Worm (Caenorhabditis elegans): ENCODE data around the gene Y39F10C.1.

DNA sequence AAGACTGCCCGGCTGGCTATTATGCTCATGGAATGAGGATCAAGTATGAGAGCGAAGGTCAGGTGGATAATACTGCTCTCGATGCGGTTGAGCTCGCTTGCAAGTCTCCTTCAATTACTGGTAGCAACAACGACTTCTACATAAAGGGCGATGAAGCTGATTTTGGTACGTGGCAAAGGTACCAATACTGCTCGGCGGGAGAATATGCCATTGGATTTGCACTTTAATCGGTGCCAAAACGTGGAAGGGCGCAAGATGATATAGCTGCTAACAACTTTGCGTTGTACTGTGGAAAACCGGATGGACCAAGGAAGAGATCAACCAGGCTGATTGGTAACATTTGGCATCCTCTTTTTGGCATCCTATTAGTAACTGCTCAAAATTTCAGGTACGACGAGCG is 7.5 kb upstream of the Y39F10C.1 start:
- TF ChIP-seq W03F9.2 (tag; optimal IDR thresholded peaks at IDR 0.05) (no peak), dao-5 (tag; optimal IDR thresholded peaks at IDR 0.05) (no peak), him-1 (tag; optimal IDR thresholded peaks at IDR 0.05) (no peak)
